Fruit fly (Drosophila melanogaster): ENCODE results near the gene CG9922.
A peak's percentile ranks its signal among the peaks of the same experiment; 100 is the strongest.

Gene CG9922

DNA sequence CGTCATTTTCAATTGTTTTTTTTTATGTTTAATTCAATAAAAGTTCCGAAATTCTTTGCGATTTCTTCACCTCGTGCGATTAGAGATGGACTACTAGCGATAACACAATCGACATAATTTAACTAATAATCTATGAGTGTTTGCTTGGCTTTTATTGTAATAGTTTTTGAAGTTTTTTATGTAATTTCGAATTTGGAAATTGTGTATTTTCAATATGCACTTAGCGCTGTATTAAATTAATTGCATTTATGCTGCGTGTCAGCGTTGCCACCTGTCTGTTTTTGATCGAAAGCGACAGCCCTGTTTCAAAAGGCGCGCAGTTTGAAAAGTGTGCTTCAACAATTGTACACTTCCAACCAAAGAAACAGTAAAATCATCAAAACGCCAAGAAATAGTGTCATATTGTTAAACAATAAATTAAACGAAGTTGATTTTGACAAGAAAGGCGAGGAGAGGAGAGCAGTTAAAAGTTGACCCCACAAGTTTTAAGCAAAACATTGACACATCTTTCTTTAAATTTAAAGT lies at the start of gene CG9922 (continued):
- TF ChIP-seq CG12155 (GFP tag; optimal IDR thresholded peaks at IDR 0.05) (peak; percentile 39), CG1602 (GFP tag; optimal IDR thresholded peaks at IDR 0.05) (peak; percentile 51), PHDP (tag; optimal IDR thresholded peaks at IDR 0.05) (peak; percentile 55), CG3407 (GFP tag; optimal IDR thresholded peaks at IDR 0.05) (peak; percentile 7), Dref (GFP tag; IDR thresholded peaks at IDR 0.05) (peak; percentile 64), CG7786 (GFP tag; optimal IDR thresholded peaks at IDR 0.05) (peak; percentile 64), CG12299 (tag; optimal IDR thresholded peaks at IDR 0.05) (peak; percentile 59), ftz-f1 (GFP tag; optimal IDR thresholded peaks at IDR 0.05) (peak; percentile 19), CG10462 (GFP tag; optimal IDR thresholded peaks at IDR 0.05) (no peak), nau (GFP tag; optimal IDR thresholded peaks at IDR 0.05) (peak; percentile 14), CG6854 (GFP tag; optimal IDR thresholded peaks at IDR 0.05) (peak; percentile 5), dpn (GFP tag; optimal IDR thresholded peaks at IDR 0.05) (peak; percentile 43 to 58), Hr51 (GFP tag; optimal IDR thresholded peaks at IDR 0.05) (peak; percentile 39 to 47), Mes4 (GFP tag; optimal IDR thresholded peaks at IDR 0.05) (peak; percentile 42), CG1792 (GFP tag; optimal IDR thresholded peaks at IDR 0.05) (peak; percentile 68), CG11560 (tag; IDR thresholded peaks at IDR 0.05) (no peak), bbx (GFP tag; IDR thresholded peaks at IDR 0.05; ENCODE audit: partially characterized antibody) (peak; percentile 66), Hand (GFP tag; optimal IDR thresholded peaks at IDR 0.05) (no peak), dmrt99B (tag; optimal IDR thresholded peaks at IDR 0.05) (peak; percentile 3), CG31224 (GFP tag; IDR thresholded peaks at IDR 0.05) (peak; percentile 6; the same call in 1 of the 2 replicates), Rfx (GFP tag; IDR thresholded peaks at IDR 0.05) (peak; percentile 63; the same call in 1 of the 2 replicates), ci (GFP tag; IDR thresholded peaks at IDR 0.05) (peak; percentile 61; the same call in 2 of the 3 replicates), NC2β (GFP tag; optimal IDR thresholded peaks at IDR 0.05) (peak; percentile 61), Ets97D (GFP tag; optimal IDR thresholded peaks at IDR 0.05) (peak; percentile 77), Deaf1 (tag; optimal IDR thresholded peaks at IDR 0.05) (peak; percentile 51), grau (tag; optimal IDR thresholded peaks at IDR 0.05) (peak; percentile 54), danr (GFP tag; IDR thresholded peaks at IDR 0.05) (no peak), Bteb2 (GFP tag; optimal IDR thresholded peaks at IDR 0.05) (peak; percentile 55), CG17359 (tag; optimal IDR thresholded peaks at IDR 0.05) (peak; percentile 10), trem (tag; optimal IDR thresholded peaks at IDR 0.05) (peak; percentile 92), CG18599 (GFP tag; optimal IDR thresholded peaks at IDR 0.05) (peak; percentile 56), CoRest (tag; optimal IDR thresholded peaks at IDR 0.05) (peak; percentile 62), CG18764 (GFP tag; optimal IDR thresholded peaks at IDR 0.05) (peak; percentile 28), Vsx1 (GFP tag; optimal IDR thresholded peaks at IDR 0.05) (peak; percentile 10), ara (GFP tag; IDR thresholded peaks at IDR 0.05) (peak; percentile 11; the same call in 1 of the 2 replicates), Lhr (GFP tag; optimal IDR thresholded peaks at IDR 0.05) (peak; percentile 73), ems (GFP tag; optimal IDR thresholded peaks at IDR 0.05) (peak; percentile 60), tll (GFP tag; optimal IDR thresholded peaks at IDR 0.05) (no peak), sens-2 (GFP tag; IDR thresholded peaks at IDR 0.05) (no peak), CG33213 (GFP tag; optimal IDR thresholded peaks at IDR 0.05) (peak; percentile 27), CG2129 (GFP tag; IDR thresholded peaks at IDR 0.05; ENCODE audit: partially characterized antibody) (0 out of 2 replicates have a peak, but pooled peaks have one; percentile 24), trh (GFP tag; optimal IDR thresholded peaks at IDR 0.05) (no peak), CG17186 (GFP tag; optimal IDR thresholded peaks at IDR 0.05) (peak; percentile 82), Myb (GFP tag; optimal IDR thresholded peaks at IDR 0.05) (peak; percentile 39), Adf1 (GFP tag; IDR thresholded peaks at IDR 0.05) (no peak; the same call in 1 of the 2 replicates), CG15269 (tag; optimal IDR thresholded peaks at IDR 0.05) (peak; percentile 52), CG13123 (GFP tag; optimal IDR thresholded peaks at IDR 0.05) (peak; percentile 31), run (tag; optimal IDR thresholded peaks at IDR 0.05) (no peak), psq (GFP tag; optimal IDR thresholded peaks at IDR 0.05) (no peak)
